Worm (Caenorhabditis elegans): ENCODE data around the gene C14B9.2.
A peak's percentile ranks its signal among the peaks of the same experiment; 100 is the strongest.

Gene C14B9.2

DNA sequence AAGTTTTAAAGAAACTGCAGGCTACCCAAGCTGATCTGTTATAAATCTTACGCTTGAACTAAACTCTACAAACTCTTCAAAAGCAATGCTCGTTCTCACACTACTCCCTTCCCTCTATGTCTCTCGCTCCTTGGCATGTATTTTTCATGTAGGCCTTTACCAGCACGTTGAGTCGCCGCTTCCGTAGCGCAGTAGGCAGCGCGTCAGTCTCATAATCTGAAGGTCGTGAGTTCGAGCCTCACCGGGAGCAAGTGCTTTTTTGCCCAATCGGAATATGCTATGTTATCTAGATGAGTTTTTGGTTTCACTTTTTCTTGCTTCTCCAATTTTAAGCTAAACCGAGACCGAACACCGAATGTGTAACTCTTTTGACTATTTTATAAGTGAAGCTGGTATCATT lies 27.0 kb upstream of the C14B9.2 start:
- TF ChIP-seq med-1 (GFP tag; optimal IDR thresholded peaks at IDR 0.05; ENCODE audit: insufficient read depth): peak; percentile 37
- peak; percentile 89 for TF ChIP-seq tab-1 (GFP tag; IDR thresholded peaks at IDR 0.05)
- TF ChIP-seq T22C8.4 (GFP tag; IDR thresholded peaks at IDR 0.05): peak; percentile 83
- TF ChIP-seq cog-1 (tag; optimal IDR thresholded peaks at IDR 0.05): peak; percentile 45
- peak; percentile 78 for TF ChIP-seq klf-2 (GFP tag; conservative IDR thresholded peaks at IDR 0.05)
- peak; percentile 92 for TF ChIP-seq flt-1 (GFP tag; IDR thresholded peaks at IDR 0.05)
- TF ChIP-seq ztf-29 (GFP tag; IDR thresholded peaks at IDR 0.05): peak; percentile 86
- TF ChIP-seq ztf-23 (GFP tag; IDR thresholded peaks at IDR 0.05): peak; percentile 89
- TF ChIP-seq ref-1 (GFP tag; conservative IDR thresholded peaks at IDR 0.05): peak; percentile 73

DNA sequence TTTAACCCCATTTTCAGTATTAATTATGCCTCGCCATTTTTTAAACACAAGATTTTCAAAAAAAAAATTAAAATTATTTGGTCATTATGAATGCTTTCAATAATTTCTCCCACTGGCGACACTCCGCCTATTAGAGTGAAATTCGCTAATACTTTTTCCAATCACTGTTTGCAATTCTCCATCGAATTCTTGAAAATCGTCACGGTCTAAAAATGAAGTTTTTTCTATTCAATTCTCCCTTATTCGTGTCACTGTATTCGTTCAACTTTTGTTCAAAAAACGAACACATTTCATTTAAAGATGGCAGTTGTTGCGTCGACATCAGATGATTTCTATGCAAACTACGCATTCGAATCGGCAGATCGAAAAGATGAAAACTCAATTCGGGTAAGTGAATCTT lies 25.0 kb upstream of the C14B9.2 start, which contains the start of gene C14B9.3:
C14B9.3 (plus strand) TSS at position 301 of the 400 bp plus-strand sequence.
- TF ChIP-seq ref-1 (GFP tag; conservative IDR thresholded peaks at IDR 0.05): no peak
- TF ChIP-seq ztf-29 (GFP tag; IDR thresholded peaks at IDR 0.05): no peak
- TF ChIP-seq T22C8.4 (GFP tag; IDR thresholded peaks at IDR 0.05): no peak
- TF ChIP-seq cog-1 (tag; optimal IDR thresholded peaks at IDR 0.05): no peak
- TF ChIP-seq med-1 (GFP tag; optimal IDR thresholded peaks at IDR 0.05; ENCODE audit: insufficient read depth): no peak
- no peak for TF ChIP-seq klf-2 (GFP tag; conservative IDR thresholded peaks at IDR 0.05)
- TF ChIP-seq ztf-23 (GFP tag; IDR thresholded peaks at IDR 0.05): no peak
- TF ChIP-seq flt-1 (GFP tag; IDR thresholded peaks at IDR 0.05): no peak
- TF ChIP-seq tab-1 (GFP tag; IDR thresholded peaks at IDR 0.05): no peak

DNA sequence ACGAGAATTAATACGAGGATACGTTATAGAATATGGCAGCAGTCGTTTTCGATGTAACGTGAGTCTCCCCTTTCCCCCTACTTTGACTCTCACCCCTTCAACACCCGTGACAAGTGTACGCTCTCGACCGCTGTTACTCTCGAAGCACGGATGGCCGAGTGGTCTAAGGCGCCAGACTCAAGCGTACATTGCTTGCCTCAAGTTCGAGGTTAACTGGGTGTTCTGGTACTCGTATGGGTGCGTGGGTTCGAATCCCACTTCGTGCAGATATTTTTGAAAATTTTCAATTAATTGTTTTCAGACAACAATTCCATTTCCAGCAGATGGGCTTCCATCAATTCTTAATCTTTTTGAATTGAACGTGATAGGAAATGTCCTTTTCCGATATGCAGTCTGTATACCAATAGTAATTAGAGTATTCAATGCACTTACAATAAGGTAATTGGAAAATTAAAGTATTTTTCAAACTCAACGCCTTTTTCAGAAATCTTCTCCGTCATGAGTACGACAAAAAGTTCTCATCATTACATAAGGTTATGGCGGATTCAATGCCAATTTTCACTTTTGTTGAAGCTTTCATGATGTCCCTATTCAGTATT lies 23.9 kb upstream of the C14B9.2 start:
- TF ChIP-seq med-1 (GFP tag; optimal IDR thresholded peaks at IDR 0.05; ENCODE audit: insufficient read depth) (peak; percentile 44), cog-1 (tag; optimal IDR thresholded peaks at IDR 0.05) (peak; percentile 86), ref-1 (GFP tag; conservative IDR thresholded peaks at IDR 0.05) (peak; percentile 83), klf-2 (GFP tag; conservative IDR thresholded peaks at IDR 0.05) (peak; percentile 75; the same call in 1 of the 2 replicates), T22C8.4 (GFP tag; IDR thresholded peaks at IDR 0.05) (peak; percentile 83), flt-1 (GFP tag; IDR thresholded peaks at IDR 0.05) (peak; percentile 94), ztf-29 (GFP tag; IDR thresholded peaks at IDR 0.05) (peak; percentile 77), tab-1 (GFP tag; IDR thresholded peaks at IDR 0.05) (peak; percentile 89), ztf-23 (GFP tag; IDR thresholded peaks at IDR 0.05) (peak; percentile 91)

DNA sequence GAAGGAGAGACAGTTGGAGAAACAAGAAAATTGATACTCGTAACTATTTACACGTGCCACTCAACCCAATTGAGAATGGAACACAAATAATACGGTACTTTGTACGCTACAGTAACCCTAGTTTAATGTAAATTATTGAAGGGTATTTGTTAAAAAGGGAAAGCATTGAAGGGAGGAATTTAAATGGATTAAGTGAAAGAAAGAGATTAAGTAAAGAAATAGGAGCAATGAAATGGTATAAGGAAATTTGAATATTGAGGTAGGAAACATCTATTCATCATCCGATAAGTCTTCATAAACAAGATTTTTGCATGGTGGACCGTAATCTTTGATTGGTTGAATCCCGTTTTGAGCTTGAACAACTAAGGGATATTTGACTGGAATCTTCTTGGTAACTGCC lies 22.1 kb upstream of the C14B9.2 start:
- no peak for TF ChIP-seq T22C8.4 (GFP tag; IDR thresholded peaks at IDR 0.05)
- no peak for TF ChIP-seq flt-1 (GFP tag; IDR thresholded peaks at IDR 0.05)
- no peak for TF ChIP-seq ref-1 (GFP tag; conservative IDR thresholded peaks at IDR 0.05)
- no peak for TF ChIP-seq med-1 (GFP tag; optimal IDR thresholded peaks at IDR 0.05; ENCODE audit: insufficient read depth)
- no peak for TF ChIP-seq klf-2 (GFP tag; conservative IDR thresholded peaks at IDR 0.05)
- TF ChIP-seq ztf-23 (GFP tag; IDR thresholded peaks at IDR 0.05): no peak
- TF ChIP-seq ztf-29 (GFP tag; IDR thresholded peaks at IDR 0.05): no peak
- no peak for TF ChIP-seq cog-1 (tag; optimal IDR thresholded peaks at IDR 0.05)

DNA sequence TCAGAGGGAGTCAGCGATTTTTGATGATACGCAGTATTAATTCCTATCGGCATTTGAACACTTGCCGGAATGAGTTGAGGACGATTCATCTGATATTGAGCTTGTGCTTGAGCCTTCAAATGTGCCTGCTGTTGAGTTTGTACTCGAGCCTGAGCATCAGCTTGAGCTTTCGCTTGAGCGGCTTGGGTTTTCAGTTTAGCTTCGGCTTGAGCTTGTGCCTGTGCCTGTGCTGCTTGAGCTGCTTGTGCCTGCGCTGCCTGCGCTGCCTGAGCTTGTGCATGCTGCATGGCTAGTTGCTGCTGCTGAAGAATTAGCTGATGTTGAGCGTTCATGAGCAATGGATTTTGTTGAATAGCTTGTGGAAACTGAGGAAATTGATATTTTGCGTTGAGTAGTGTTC lies 17.6 kb upstream of the C14B9.2 start:
- no peak for TF ChIP-seq ztf-23 (GFP tag; IDR thresholded peaks at IDR 0.05)
- TF ChIP-seq ztf-29 (GFP tag; IDR thresholded peaks at IDR 0.05): no peak
- TF ChIP-seq T22C8.4 (GFP tag; IDR thresholded peaks at IDR 0.05): no peak
- TF ChIP-seq ref-1 (GFP tag; conservative IDR thresholded peaks at IDR 0.05): no peak
- no peak for TF ChIP-seq cog-1 (tag; optimal IDR thresholded peaks at IDR 0.05)
- TF ChIP-seq klf-2 (GFP tag; conservative IDR thresholded peaks at IDR 0.05): no peak
- TF ChIP-seq flt-1 (GFP tag; IDR thresholded peaks at IDR 0.05): no peak
- no peak for TF ChIP-seq med-1 (GFP tag; optimal IDR thresholded peaks at IDR 0.05; ENCODE audit: insufficient read depth)
- no peak for TF ChIP-seq tab-1 (GFP tag; IDR thresholded peaks at IDR 0.05)

DNA sequence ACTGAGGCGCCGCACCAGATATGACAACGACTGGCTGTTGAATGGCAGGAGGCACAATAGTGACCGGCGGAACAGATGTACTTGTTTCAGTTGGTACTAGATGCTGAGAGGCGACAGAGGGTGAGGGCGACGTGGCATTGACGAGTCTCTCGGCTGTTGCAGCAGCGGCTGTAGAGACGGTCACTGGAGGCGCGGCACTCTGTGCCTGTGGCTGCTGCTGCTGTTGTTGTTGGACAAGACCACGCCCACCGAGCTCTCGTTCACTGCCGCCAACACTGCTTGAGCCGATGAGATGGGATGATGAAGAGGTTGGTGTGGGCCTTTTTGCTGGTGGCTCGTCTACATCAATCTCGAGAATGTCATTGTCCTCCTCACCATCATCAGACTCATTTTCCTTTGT lies 16.3 kb upstream of the C14B9.2 start:
- TF ChIP-seq ztf-23 (GFP tag; IDR thresholded peaks at IDR 0.05) (no peak), T22C8.4 (GFP tag; IDR thresholded peaks at IDR 0.05) (no peak), tab-1 (GFP tag; IDR thresholded peaks at IDR 0.05) (no peak)

DNA sequence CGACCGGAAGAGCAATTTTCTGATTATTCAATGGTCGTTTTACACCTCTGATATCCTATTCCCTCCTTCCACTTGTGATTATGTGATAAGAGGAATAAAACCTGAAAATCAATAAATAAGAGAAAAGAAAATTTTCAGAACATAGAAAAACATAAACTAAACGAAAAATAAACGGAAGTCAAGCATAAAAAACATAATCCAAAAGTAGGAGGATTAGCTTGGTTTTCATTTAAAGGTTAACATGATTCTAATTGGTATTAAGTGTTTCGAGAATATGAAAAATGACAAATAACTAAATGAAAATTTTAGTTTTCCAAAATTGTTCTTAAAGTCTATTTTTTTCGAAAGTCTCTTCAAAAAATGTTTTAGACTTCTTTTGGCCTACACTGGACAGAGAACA lies 12.3 kb upstream of the C14B9.2 start, which contains the start of gene gei-8:
gei-8 (minus strand) TSS at position 101 of the 400 bp plus-strand sequence.
- TF ChIP-seq ref-1 (GFP tag; conservative IDR thresholded peaks at IDR 0.05): no peak
- no peak for TF ChIP-seq ztf-29 (GFP tag; IDR thresholded peaks at IDR 0.05)
- no peak for TF ChIP-seq T22C8.4 (GFP tag; IDR thresholded peaks at IDR 0.05)
- TF ChIP-seq klf-2 (GFP tag; conservative IDR thresholded peaks at IDR 0.05): no peak
- no peak for TF ChIP-seq cog-1 (tag; optimal IDR thresholded peaks at IDR 0.05)
- TF ChIP-seq ztf-23 (GFP tag; IDR thresholded peaks at IDR 0.05): no peak
- no peak for TF ChIP-seq tab-1 (GFP tag; IDR thresholded peaks at IDR 0.05)
- no peak for TF ChIP-seq flt-1 (GFP tag; IDR thresholded peaks at IDR 0.05)
- TF ChIP-seq med-1 (GFP tag; optimal IDR thresholded peaks at IDR 0.05; ENCODE audit: insufficient read depth): no peak

DNA sequence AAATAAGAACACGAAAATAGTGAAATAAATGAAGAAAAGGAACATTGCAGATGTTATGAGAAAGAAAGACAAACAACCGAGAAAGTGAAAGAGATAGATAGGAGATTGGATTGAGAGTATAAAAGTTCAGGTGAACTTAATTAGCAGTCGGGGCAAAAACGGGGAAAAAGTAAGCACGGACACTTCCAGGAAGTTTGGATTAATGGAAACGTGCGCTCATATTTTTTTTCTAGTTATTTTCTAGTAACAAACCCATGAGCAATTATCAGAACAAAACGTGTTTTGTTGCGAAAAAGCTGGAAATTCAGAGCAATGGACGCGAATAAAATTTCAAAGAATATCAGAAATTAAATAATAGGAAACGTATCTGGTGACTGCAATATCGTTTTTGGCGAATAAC lies 11.5 kb upstream of the C14B9.2 start:
- TF ChIP-seq ref-1 (GFP tag; conservative IDR thresholded peaks at IDR 0.05) (no peak), klf-2 (GFP tag; conservative IDR thresholded peaks at IDR 0.05) (no peak), ztf-23 (GFP tag; IDR thresholded peaks at IDR 0.05) (no peak), cog-1 (tag; optimal IDR thresholded peaks at IDR 0.05) (no peak), T22C8.4 (GFP tag; IDR thresholded peaks at IDR 0.05) (no peak), ztf-29 (GFP tag; IDR thresholded peaks at IDR 0.05) (no peak), med-1 (GFP tag; optimal IDR thresholded peaks at IDR 0.05; ENCODE audit: insufficient read depth) (no peak), flt-1 (GFP tag; IDR thresholded peaks at IDR 0.05) (no peak), tab-1 (GFP tag; IDR thresholded peaks at IDR 0.05) (no peak)

DNA sequence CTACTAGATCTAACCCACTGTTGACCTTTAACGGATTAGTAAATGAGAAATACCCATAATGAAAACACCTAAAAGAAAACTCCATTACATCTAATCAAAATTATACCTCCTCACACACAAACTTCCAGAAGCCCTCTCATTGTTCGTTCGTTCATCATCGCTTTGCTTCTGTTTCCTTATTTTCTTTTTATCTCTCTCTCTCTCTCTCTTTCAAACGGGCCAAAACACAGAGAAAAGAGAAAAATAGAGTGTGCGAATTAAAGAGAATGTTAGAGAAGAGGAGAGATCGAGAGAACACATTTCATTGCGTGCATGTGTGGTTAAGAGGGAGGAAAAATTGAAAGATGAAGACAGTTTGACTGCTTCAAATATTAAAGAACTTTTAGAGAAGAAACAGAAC lies 9.1 kb upstream of the C14B9.2 start:
- TF ChIP-seq cog-1 (tag; optimal IDR thresholded peaks at IDR 0.05) (peak; percentile 21), tab-1 (GFP tag; IDR thresholded peaks at IDR 0.05) (no peak), ztf-29 (GFP tag; IDR thresholded peaks at IDR 0.05) (no peak)

DNA sequence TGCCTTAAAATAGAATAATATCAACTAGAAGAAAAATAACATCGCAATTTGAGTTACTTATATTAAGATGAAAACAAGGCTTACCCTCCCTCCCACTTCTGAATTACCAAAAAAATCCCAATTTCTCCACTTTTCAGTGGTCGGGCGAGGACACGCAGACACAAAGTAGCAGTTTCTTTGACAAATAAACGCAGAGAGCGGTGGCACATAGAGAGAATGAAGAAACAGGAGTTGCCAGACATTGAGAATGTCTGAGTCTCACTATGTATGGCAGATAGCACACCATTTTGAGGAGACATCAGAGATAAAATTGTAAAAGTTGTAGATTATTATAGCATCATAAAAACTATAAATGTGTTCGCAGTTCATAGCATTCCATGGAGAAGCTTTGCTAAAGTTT lies 8.2 kb upstream of the C14B9.2 start:
- TF ChIP-seq flt-1 (GFP tag; IDR thresholded peaks at IDR 0.05) (no peak), cog-1 (tag; optimal IDR thresholded peaks at IDR 0.05) (peak; percentile 23), ztf-29 (GFP tag; IDR thresholded peaks at IDR 0.05) (peak; percentile 55; the same call in 1 of the 2 replicates), ztf-23 (GFP tag; IDR thresholded peaks at IDR 0.05) (no peak)

Data from whole organism, midembryonic.